Worm (Caenorhabditis elegans) whole organism, young adult: ENCODE measurements around the gene ceh-86.
A peak's percentile ranks its signal among the peaks of the same experiment; 100 is the strongest.

ENCODE experiments used
- B0261.1 ChIP-seq: sonication (generic microtip); optimal IDR thresholded peaks from 2 replicates; lab custom pipeline; 2016; ENCODE audit warnings: mild to moderate bottlenecking, missing genetic modification characterization, moderate library complexity, missing compliant biosample characterization
- C17E4.6 ChIP-seq: fragments of 200-800 bp; sonication (Bioruptor generic); IDR thresholded peaks from 2 replicates; pipeline ENCODE4 v1.3.6; 2022; ENCODE audit warnings: missing genetic modification reagents, missing genetic modification characterization, missing compliant biosample characterization
- D2030.7 ChIP-seq: fragments of 200-800 bp; sonication (Bioruptor generic); IDR thresholded peaks from 2 replicates; pipeline ENCODE4 v1.3.6; 2022; ENCODE audit warnings: missing genetic modification reagents, missing genetic modification characterization, missing compliant biosample characterization
- F37B4.10 ChIP-seq: fragments of 200-800 bp; sonication (Bioruptor generic); IDR thresholded peaks from 2 replicates; pipeline ENCODE4 v1.3.6; 2022; ENCODE audit warnings: missing genetic modification characterization, missing compliant biosample characterization
- F52B5.7 ChIP-seq: sonication (generic microtip); optimal IDR thresholded peaks from 2 replicates; lab custom pipeline; 2016; ENCODE audit warnings: mild to moderate bottlenecking, missing genetic modification characterization, missing compliant biosample characterization
- K12H6.12 ChIP-seq: fragments of 200-800 bp; sonication (Bioruptor generic); optimal IDR thresholded peaks from 2 replicates; lab custom pipeline; 2018; ENCODE audit warnings: mild to moderate bottlenecking, missing genetic modification characterization, missing compliant biosample characterization
- Y79H2A.3 ChIP-seq: fragments of 200-800 bp; sonication (Bioruptor generic); conservative IDR thresholded peaks from 2 replicates; pipeline ENCODE4 v1.3.6; 2022; ENCODE audit warnings: missing genetic modification reagents, missing genetic modification characterization, missing compliant biosample characterization
- Y95B8A.8 ChIP-seq: fragments of 200-800 bp; sonication (Bioruptor generic); IDR thresholded peaks from 2 replicates; pipeline ENCODE4 v1.3.6; 2022; ENCODE audit warnings: missing genetic modification reagents, missing genetic modification characterization, missing compliant biosample characterization
- aptf-3 ChIP-seq: fragments of 200-800 bp; sonication (Bioruptor generic); IDR thresholded peaks from 2 replicates; pipeline ENCODE4 v1.3.6; 2022; ENCODE audit warnings: missing genetic modification characterization, missing compliant biosample characterization
- atf-7 ChIP-seq: sonication (generic microtip); optimal IDR thresholded peaks from 2 replicates; lab custom pipeline; 2017; ENCODE audit warnings: mild to moderate bottlenecking, missing genetic modification characterization, missing compliant biosample characterization
- bed-1 ChIP-seq: fragments of 200-800 bp; sonication (Bioruptor generic); IDR thresholded peaks from 2 replicates; pipeline ENCODE4 v1.3.6; 2022; ENCODE audit warnings: missing genetic modification reagents, missing genetic modification characterization, missing compliant biosample characterization
- cebp-2 ChIP-seq: fragments of 200-800 bp; sonication (Bioruptor generic); IDR thresholded peaks from 2 replicates; pipeline ENCODE4 v1.3.6; 2022; ENCODE audit warnings: missing genetic modification characterization, missing compliant biosample characterization
- ceh-58 ChIP-seq: fragments of 200-800 bp; sonication (Bioruptor generic); IDR thresholded peaks from 2 replicates; pipeline ENCODE4 v1.3.6; 2022; ENCODE audit warnings: missing genetic modification characterization, missing compliant biosample characterization
- ceh-79 ChIP-seq: sonication (generic microtip); optimal IDR thresholded peaks from 2 replicates; lab custom pipeline; 2017; ENCODE audit warnings: mild to moderate bottlenecking, missing genetic modification characterization, missing compliant biosample characterization
- egrh-3 ChIP-seq: fragments of 200-800 bp; sonication (Bioruptor generic); IDR thresholded peaks from 2 replicates; pipeline ENCODE4 v1.3.6; 2022; ENCODE audit warnings: missing genetic modification reagents, missing genetic modification characterization, missing compliant biosample characterization
- fkh-3 ChIP-seq: sonication (generic microtip); optimal IDR thresholded peaks from 2 replicates; lab custom pipeline; 2016; ENCODE audit warnings: mild to moderate bottlenecking, missing genetic modification characterization, missing compliant biosample characterization
- hrde-1 ChIP-seq: sonication (generic microtip); optimal IDR thresholded peaks from 2 replicates; lab custom pipeline; 2016; ENCODE audit warnings: missing genetic modification characterization, mild to moderate bottlenecking, missing compliant biosample characterization, moderate library complexity, missing genotype, missing genetic modification reagents, borderline replicate concordance
- hsf-1 ChIP-seq: fragments of 200-800 bp; sonication (Bioruptor generic); IDR thresholded peaks from 2 replicates; pipeline ENCODE4 v1.3.6; 2022; ENCODE audit warnings: missing genetic modification reagents, missing genetic modification characterization, missing compliant biosample characterization
- let-607 ChIP-seq, 2 experiments: fragments of 200-800 bp in 1 of 2; sonication (Bioruptor generic) in 1 of 2; sonication (generic microtip) in 1 of 2; optimal IDR thresholded peaks; 2 replicates each; lab custom pipeline; 2016 to 2018; ENCODE audit warnings: mild to moderate bottlenecking in 2 of 2, missing compliant biosample characterization in 2 of 2, missing genetic modification characterization in 2 of 2, moderate library complexity in 2 of 2, missing genotype in 1 of 2
- lin-54 ChIP-seq: fragments of 200-800 bp; sonication (Bioruptor generic); optimal IDR thresholded peaks from 2 replicates; lab custom pipeline; 2018; ENCODE audit warnings: mild to moderate bottlenecking, missing genetic modification characterization, missing compliant biosample characterization
- lir-1 ChIP-seq: fragments of 200-800 bp; sonication (Bioruptor generic); conservative IDR thresholded peaks from 2 replicates; pipeline ENCODE4 v1.3.6; 2022; ENCODE audit warnings: missing genetic modification reagents, missing genetic modification characterization, missing compliant biosample characterization
- madf-3 ChIP-seq: fragments of 200-800 bp; sonication (Bioruptor generic); IDR thresholded peaks from 2 replicates; pipeline ENCODE4 v1.3.6; 2022; ENCODE audit warnings: missing genetic modification reagents, missing genetic modification characterization, missing compliant biosample characterization
- madf-6 ChIP-seq: fragments of 200-800 bp; sonication (Bioruptor generic); IDR thresholded peaks from 2 replicates; pipeline ENCODE4 v1.3.6; 2022; ENCODE audit warnings: missing genetic modification reagents, missing genetic modification characterization, missing compliant biosample characterization
- mcd-1 ChIP-seq: fragments of 200-800 bp; sonication (Bioruptor generic); IDR thresholded peaks from 2 replicates; pipeline ENCODE4 v1.3.6; 2022; ENCODE audit warnings: missing genetic modification reagents, missing genetic modification characterization, missing compliant biosample characterization
- mel-28 ChIP-seq: sonication (generic microtip); optimal IDR thresholded peaks from 2 replicates; lab custom pipeline; 2016; ENCODE audit warnings: borderline replicate concordance, mild to moderate bottlenecking, missing genetic modification characterization, missing compliant biosample characterization
- nhr-80 ChIP-seq: sonication (generic microtip); optimal IDR thresholded peaks from 2 replicates; lab custom pipeline; 2016; ENCODE audit warnings: missing genetic modification characterization, missing compliant biosample characterization
- rpc-1 ChIP-seq, 2 experiments: fragments of 150-350 bp in 1 of 2; sonication (generic microtip) in 1 of 2; optimal IDR thresholded peaks; 2 replicates each; lab custom pipeline; 2014 to 2018; ENCODE audit warnings: missing biosample characterization in 1 of 2, missing genetic modification characterization in 1 of 2, missing genetic modification reagents in 1 of 2, missing genotype in 1 of 2
- sea-2 ChIP-seq: fragments of 200-800 bp; sonication (Bioruptor generic); IDR thresholded peaks from 2 replicates; pipeline ENCODE4 v1.3.6; 2022; ENCODE audit warnings: missing genetic modification characterization, missing compliant biosample characterization
- snpc-1.3 ChIP-seq: sonication (generic microtip); optimal IDR thresholded peaks from 2 replicates; lab custom pipeline; 2017; ENCODE audit warnings: missing genetic modification characterization, mild to moderate bottlenecking, missing compliant biosample characterization, antibody characterized with exemption, moderate library complexity, missing genotype, missing genetic modification reagents; ENCODE audit not compliant: insufficient read depth
- snpc-3.4 ChIP-seq: sonication (generic microtip); optimal IDR thresholded peaks from 2 replicates; lab custom pipeline; 2017; ENCODE audit warnings: missing genetic modification characterization, mild to moderate bottlenecking, missing compliant biosample characterization, antibody characterized with exemption, moderate library complexity, missing genotype, missing genetic modification reagents
- xnd-1 ChIP-seq: sonication (generic microtip); optimal IDR thresholded peaks from 2 replicates; lab custom pipeline; 2016; ENCODE audit warnings: missing genotype, missing genetic modification reagents, missing genetic modification characterization, missing compliant biosample characterization
- zim-3 ChIP-seq: sonication (generic microtip); optimal IDR thresholded peaks from 2 replicates; lab custom pipeline; 2017; ENCODE audit warnings: mild to moderate bottlenecking, missing genetic modification characterization, moderate library complexity, missing compliant biosample characterization
- ztf-26 ChIP-seq: sonication (generic microtip); optimal IDR thresholded peaks from 2 replicates; lab custom pipeline; 2017; ENCODE audit warnings: missing genetic modification characterization, missing compliant biosample characterization

Gene ceh-86

ce11 chrII:2420685-2421084 lies 11.2 kb downstream of the ceh-86 start:
- TF ChIP-seq fkh-3 (no peak), Y79H2A.3 (GFP tag; lab: Robert Waterston, UW) (no peak), C17E4.6 (GFP tag; lab: Robert Waterston, UW) (no peak), rpc-1 (optimal IDR thresholded peaks at IDR 0.05; lab: Kevin White, UChicago) (no peak), rpc-1 (tag; optimal IDR thresholded peaks at IDR 0.05; lab: Kevin White, UChicago) (no peak), let-607 (tag; optimal IDR thresholded peaks at IDR 0.05; lab: Kevin White, UChicago) (no peak), aptf-3 (GFP tag; lab: Robert Waterston, UW) (no peak), egrh-3 (GFP tag; lab: Robert Waterston, UW) (no peak), lir-1 (GFP tag; lab: Robert Waterston, UW) (no peak), nhr-80 (no peak), zim-3 (no peak), K12H6.12 (tag; lab: Kevin White, UChicago) (no peak), lin-54 (GFP tag; lab: Kevin White, UChicago) (no peak), snpc-1.3 (tag; lab: Kevin White, UChicago) (no peak), Y95B8A.8 (no peak), hrde-1 (no peak)

DNA sequence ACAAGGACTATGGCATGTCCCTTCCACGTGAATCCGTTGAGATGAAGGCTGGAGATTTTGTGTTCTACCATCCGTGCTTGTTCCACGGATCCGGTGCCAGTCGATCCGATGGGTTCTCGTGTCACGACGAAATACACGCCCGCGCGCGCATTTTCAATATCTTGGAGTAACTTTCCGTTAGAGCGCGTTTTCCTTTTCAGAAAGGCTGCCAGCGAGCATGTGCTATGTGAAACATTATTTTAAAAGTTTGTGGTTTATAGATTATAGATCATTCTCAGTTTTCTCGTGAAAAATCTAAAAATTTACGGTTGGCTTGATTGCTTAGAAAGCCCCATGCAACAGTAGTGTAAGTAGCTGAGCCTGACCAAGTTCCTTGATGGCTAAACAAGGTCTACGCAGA lies 13.0 kb downstream of the ceh-86 start, which contains the start of gene fbxc-20:
Gene fbxc-20 (plus strand): TSS at position 301 of the 400 bp plus-strand sequence.
- TF ChIP-seq atf-7 (tag; lab: Kevin White, UChicago) (no peak), zim-3 (no peak), mcd-1 (GFP tag; lab: Robert Waterston, UW) (no peak), snpc-3.4 (tag; lab: Kevin White, UChicago) (no peak), mel-28 (tag; lab: Kevin White, UChicago) (no peak), let-607 (tag; optimal IDR thresholded peaks at IDR 0.05; lab: Kevin White, UChicago) (no peak), B0261.1 (no peak)

DNA sequence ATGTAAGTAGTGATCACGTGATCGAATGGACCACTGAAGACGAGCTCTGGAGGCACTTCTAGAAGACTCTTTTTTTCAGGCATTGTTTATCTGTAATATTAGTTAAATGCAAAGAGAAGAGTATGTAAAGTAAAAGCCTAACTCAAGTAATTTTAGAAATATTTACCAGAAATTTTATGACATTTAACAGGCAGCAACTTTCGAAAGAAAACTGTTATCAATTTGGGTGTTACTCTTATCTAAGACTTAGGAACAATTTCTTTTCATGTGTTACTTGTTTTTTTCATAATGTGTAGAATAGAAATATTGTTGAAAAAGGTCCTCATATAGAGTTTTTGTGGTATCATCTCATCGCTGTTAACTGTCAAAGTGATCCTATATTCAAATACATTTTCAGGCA lies 14.0 kb downstream of the ceh-86 start, which contains the start of the genes F42G2.5 and F42G2.7:
Gene F42G2.5 (minus strand): TSS at position 101 of the 400 bp plus-strand sequence.
Gene F42G2.7 (plus strand): TSS at position 270 of the 400 bp plus-strand sequence.
- TF ChIP-seq zim-3 (no peak), xnd-1 (no peak), madf-6 (GFP tag; lab: Robert Waterston, UW) (no peak), ztf-26 (tag; lab: Kevin White, UChicago) (no peak), bed-1 (GFP tag; lab: Robert Waterston, UW) (no peak), madf-3 (GFP tag; lab: Robert Waterston, UW) (no peak), hrde-1 (no peak), F37B4.10 (GFP tag; lab: Robert Waterston, UW) (no peak), nhr-80 (no peak), hsf-1 (GFP tag; lab: Robert Waterston, UW) (no peak), ceh-79 (no peak), D2030.7 (GFP tag; lab: Robert Waterston, UW) (no peak), cebp-2 (GFP tag; lab: Robert Waterston, UW) (no peak), ceh-58 (no peak), F52B5.7 (tag; lab: Kevin White, UChicago) (no peak), let-607 (tag; optimal IDR thresholded peaks at IDR 0.05; lab: Kevin White, UChicago) (no peak), Y95B8A.8 (no peak)

DNA sequence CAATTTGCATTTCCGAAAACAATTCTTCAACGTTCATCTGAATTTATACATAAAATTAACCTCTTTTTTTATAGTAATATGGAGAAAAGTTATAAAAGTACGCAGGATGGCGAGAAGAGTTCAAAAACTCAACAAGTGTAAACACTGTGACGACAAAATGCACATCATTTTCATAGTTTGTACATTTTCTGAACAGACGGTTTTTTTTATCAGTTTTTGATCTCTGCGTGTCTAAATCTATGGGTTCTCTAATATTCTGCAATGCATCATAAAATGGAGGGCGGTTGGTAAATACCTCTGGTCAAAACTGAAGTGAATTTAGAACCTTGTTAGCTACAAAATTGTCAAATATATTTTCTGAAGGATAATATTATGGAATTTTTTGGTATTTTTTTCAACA lies 16.4 kb downstream of the ceh-86 start, which contains the start of gene fbxa-4:
Gene fbxa-4 (minus strand): TSS at position 93 of the 400 bp plus-strand sequence.
- TF ChIP-seq nhr-80: peak; percentile 54
- no peak for TF ChIP-seq sea-2
